Worm (Caenorhabditis elegans): Measurements from ENCODE around the gene tmed-4.

- TF ChIP-seq D2030.7 (GFP tag; IDR thresholded peaks at IDR 0.05) (no peak), ztf-26 (tag; optimal IDR thresholded peaks at IDR 0.05) (no peak), tlf-1 (GFP tag; optimal IDR thresholded peaks at IDR 0.05) (no peak), sea-2 (GFP tag; IDR thresholded peaks at IDR 0.05) (no peak), nfya-1 (tag; optimal IDR thresholded peaks at IDR 0.05; ENCODE audit: borderline replicate concordance, insufficient read depth) (no peak), lag-1 (GFP tag; IDR thresholded peaks at IDR 0.05) (no peak), mcd-1 (GFP tag; IDR thresholded peaks at IDR 0.05) (no peak)
These were observed 9.9 kb upstream of the tmed-4 start, which contains the start of gene srh-172 for ce11 chrV:19958744-19959143.
